Fruit fly (Drosophila melanogaster): ENCODE results near the gene CG7208.

CG7208 gene

dm6 chr3R:18183244-18183643 lies 2.3 kb downstream of the CG7208 start, which contains the start of gene cdm (continued):
- TF ChIP-seq Mrtf (GFP tag; IDR thresholded peaks at IDR 0.05): no peak
- TF ChIP-seq Dip2 (GFP tag; IDR thresholded peaks at IDR 0.05): no peak
- no peak for TF ChIP-seq lbe (GFP tag; optimal IDR thresholded peaks at IDR 0.05)
- TF ChIP-seq Ssrp (tag; optimal IDR thresholded peaks at IDR 0.05): no peak
- no peak for TF ChIP-seq CG3065 (GFP tag; optimal IDR thresholded peaks at IDR 0.05)
- TF ChIP-seq B-H1 (GFP tag; IDR thresholded peaks at IDR 0.05): no peak
- no peak for TF ChIP-seq btn (GFP tag; optimal IDR thresholded peaks at IDR 0.05)
- no peak for TF ChIP-seq CG1647 (GFP tag; optimal IDR thresholded peaks at IDR 0.05)
- TF ChIP-seq Adf1 (GFP tag; IDR thresholded peaks at IDR 0.05): no peak
- TF ChIP-seq MESR4 (GFP tag; optimal IDR thresholded peaks at IDR 0.05): peak; percentile 94
- TF ChIP-seq nau (GFP tag; optimal IDR thresholded peaks at IDR 0.05): no peak
- no peak for TF ChIP-seq CG11723 (GFP tag; optimal IDR thresholded peaks at IDR 0.05)
- no peak for TF ChIP-seq slp2 (GFP tag; optimal IDR thresholded peaks at IDR 0.05)
- TF ChIP-seq CG15514 (GFP tag; optimal IDR thresholded peaks at IDR 0.05): peak; percentile 80
- no peak for TF ChIP-seq zfh2 (GFP tag; optimal IDR thresholded peaks at IDR 0.05)
- TF ChIP-seq Awh (GFP tag; IDR thresholded peaks at IDR 0.05): no peak
- no peak for TF ChIP-seq CG15269 (tag; optimal IDR thresholded peaks at IDR 0.05)
- no peak for TF ChIP-seq CG14050 (GFP tag; IDR thresholded peaks at IDR 0.05)
- peak; percentile 62 for TF ChIP-seq ewg (GFP tag; optimal IDR thresholded peaks at IDR 0.05)
- no peak for TF ChIP-seq trh (GFP tag; optimal IDR thresholded peaks at IDR 0.05)
- no peak for TF ChIP-seq Sin3A (optimal IDR thresholded peaks at IDR 0.05)
- TF ChIP-seq nom (GFP tag; optimal IDR thresholded peaks at IDR 0.05): no peak
- peak; percentile 27 for TF ChIP-seq CG2116 (GFP tag; optimal IDR thresholded peaks at IDR 0.05)
- no peak for TF ChIP-seq ind (GFP tag; optimal IDR thresholded peaks at IDR 0.05)
- TF ChIP-seq Mes4 (GFP tag; optimal IDR thresholded peaks at IDR 0.05): no peak
- TF ChIP-seq CG31365 (tag; optimal IDR thresholded peaks at IDR 0.05): no peak
- no peak for TF ChIP-seq Hr78 (GFP tag; optimal IDR thresholded peaks at IDR 0.05)
- TF ChIP-seq CTCF (GFP tag; optimal IDR thresholded peaks at IDR 0.05): no peak
- no peak for TF ChIP-seq Meics (GFP tag; optimal IDR thresholded peaks at IDR 0.05)
- no peak for TF ChIP-seq Ravus (GFP tag; IDR thresholded peaks at IDR 0.05)
- no peak for TF ChIP-seq Sry-δ (GFP tag; optimal IDR thresholded peaks at IDR 0.05)
- no peak for TF ChIP-seq Hsf (GFP tag; optimal IDR thresholded peaks at IDR 0.05)
- no peak for TF ChIP-seq gcm2 (GFP tag; optimal IDR thresholded peaks at IDR 0.05)

- TF ChIP-seq CG10565 (GFP tag; optimal IDR thresholded peaks at IDR 0.05): peak; percentile 73
- TF ChIP-seq Hr78 (GFP tag; optimal IDR thresholded peaks at IDR 0.05): peak in 1 of 2 experiments; percentile 90
- peak; percentile 65; the same call in 2 of the 3 replicates for TF ChIP-seq otp (GFP tag; IDR thresholded peaks at IDR 0.05)
- TF ChIP-seq wdn (GFP tag; IDR thresholded peaks at IDR 0.05): peak; percentile 73; the same call in 1 of the 2 replicates
- TF ChIP-seq CG11085 (GFP tag; IDR thresholded peaks at IDR 0.05): peak; percentile 71
- TF ChIP-seq CG6683 (GFP tag; optimal IDR thresholded peaks at IDR 0.05): peak; percentile 90
- peak; percentile 79 for TF ChIP-seq Usf (GFP tag; optimal IDR thresholded peaks at IDR 0.05)
- TF ChIP-seq CG12155 (GFP tag; optimal IDR thresholded peaks at IDR 0.05): peak; percentile 88
- no peak for TF ChIP-seq amos (GFP tag; IDR thresholded peaks at IDR 0.05; ENCODE audit: partially characterized antibody)
- TF ChIP-seq B-H1 (GFP tag; IDR thresholded peaks at IDR 0.05): peak; percentile 83
- peak; percentile 92 for TF ChIP-seq HHEX (GFP tag; optimal IDR thresholded peaks at IDR 0.05)
- TF ChIP-seq luna (GFP tag; optimal IDR thresholded peaks at IDR 0.05): peak; percentile 52
- peak; percentile 95 for TF ChIP-seq CG7839 (tag; optimal IDR thresholded peaks at IDR 0.05)
- TF ChIP-seq Doc2 (GFP tag; IDR thresholded peaks at IDR 0.05): peak; percentile 58; the same call in 1 of the 2 replicates
- peak; percentile 82 for TF ChIP-seq en (GFP tag; optimal IDR thresholded peaks at IDR 0.05)
- peak; percentile 94 for TF ChIP-seq chn (GFP tag; optimal IDR thresholded peaks at IDR 0.05)
- TF ChIP-seq Mad (GFP tag; optimal IDR thresholded peaks at IDR 0.05): peak; percentile 89
- no peak for TF ChIP-seq mirr (GFP tag; optimal IDR thresholded peaks at IDR 0.05)
- TF ChIP-seq CG13296 (GFP tag; optimal IDR thresholded peaks at IDR 0.05): peak; percentile 92
- peak; percentile 95 for TF ChIP-seq lab (GFP tag; optimal IDR thresholded peaks at IDR 0.05)
Measured at dm6 chr3R:18171983-18172967, 13.2 kb downstream of the CG7208 start.
